Worm (Caenorhabditis elegans): Measurements from ENCODE around the gene W09G12.8.

- TF ChIP-seq T22C8.4 (GFP tag; IDR thresholded peaks at IDR 0.05) (no peak), flt-1 (GFP tag; IDR thresholded peaks at IDR 0.05) (no peak), med-1 (GFP tag; optimal IDR thresholded peaks at IDR 0.05; ENCODE audit: insufficient read depth) (no peak), ztf-29 (GFP tag; IDR thresholded peaks at IDR 0.05) (no peak), klf-2 (GFP tag; conservative IDR thresholded peaks at IDR 0.05) (no peak), ztf-23 (GFP tag; IDR thresholded peaks at IDR 0.05) (no peak), tab-1 (GFP tag; IDR thresholded peaks at IDR 0.05) (no peak)
Observed at ce11 chrIV:1228675-1229130, 2.7 kb downstream of the W09G12.8 start, which contains the start of gene W09G12.7.
